Worm (Caenorhabditis elegans) whole organism, L2 larva: Measurements from ENCODE around the gene nucl-1.

Experiments
- F13H6.1 ChIP-seq: sonication (generic microtip); optimal IDR thresholded peaks from 2 replicates; lab custom pipeline; 2016; ENCODE audit warnings: missing genetic modification characterization, missing compliant biosample characterization
- R02D3.7 ChIP-seq: fragments of 150-350 bp; optimal IDR thresholded peaks from 2 replicates; lab custom pipeline; 2014; ENCODE audit warnings: missing biosample characterization, missing genetic modification characterization
- Y55F3AM.14 ChIP-seq: fragments of 200-800 bp; sonication (Bioruptor generic); optimal IDR thresholded peaks from 2 replicates; lab custom pipeline; 2018; ENCODE audit warnings: mild to moderate bottlenecking, missing genetic modification characterization, missing compliant biosample characterization
- alr-1 ChIP-seq: fragments of 150-350 bp; optimal IDR thresholded peaks from 2 replicates; lab custom pipeline; 2014; ENCODE audit warnings: missing biosample characterization, missing genetic modification characterization
- aly-2 ChIP-seq: fragments of 150-350 bp; optimal IDR thresholded peaks from 2 replicates; lab custom pipeline; 2014; ENCODE audit warnings: missing biosample characterization, missing genetic modification characterization
- ama-1 ChIP-seq: fragments of 150-350 bp; optimal IDR thresholded peaks from 2 replicates; lab custom pipeline; 2018; ENCODE audit warnings: inconsistent platforms
- blmp-1 ChIP-seq: sonication (generic microtip); optimal IDR thresholded peaks from 2 replicates; lab custom pipeline; 2017; ENCODE audit warnings: missing genetic modification characterization, mild to moderate bottlenecking, missing compliant biosample characterization, antibody characterized with exemption, moderate library complexity; ENCODE audit not compliant: insufficient read depth
- ceh-16 ChIP-seq: fragments of 150-350 bp; optimal IDR thresholded peaks from 2 replicates; lab custom pipeline; 2014; ENCODE audit warnings: missing biosample characterization, missing genetic modification characterization
- dmd-4 ChIP-seq: sonication (generic microtip); optimal IDR thresholded peaks from 2 replicates; lab custom pipeline; 2017; ENCODE audit warnings: missing biosample characterization, missing genetic modification characterization
- egl-27 ChIP-seq: sonication (generic microtip); optimal IDR thresholded peaks from 3 replicates; lab custom pipeline; 2017; ENCODE audit warnings: missing biosample characterization, missing genetic modification reagents, missing genetic modification characterization
- elt-1 ChIP-seq: fragments of 150-350 bp; optimal IDR thresholded peaks from 2 replicates; lab custom pipeline; 2014; ENCODE audit warnings: missing biosample characterization, missing genetic modification characterization
- elt-3 ChIP-seq: sonication (generic microtip); optimal IDR thresholded peaks from 2 replicates; lab custom pipeline; 2017; ENCODE audit warnings: missing biosample characterization, missing genetic modification characterization
- fos-1 ChIP-seq: fragments of 150-350 bp; optimal IDR thresholded peaks from 2 replicates; lab custom pipeline; 2014; ENCODE audit warnings: missing biosample characterization, missing genetic modification characterization
- lin-13 ChIP-seq: fragments of 150-350 bp; optimal IDR thresholded peaks from 2 replicates; lab custom pipeline; 2014; ENCODE audit warnings: missing biosample characterization, missing genetic modification reagents, missing genetic modification characterization
- lin-39 ChIP-seq: fragments of 150-350 bp; optimal IDR thresholded peaks from 2 replicates; lab custom pipeline; 2014; ENCODE audit warnings: missing biosample characterization, missing genetic modification reagents, missing genetic modification characterization
- lsy-2 ChIP-seq, 2 experiments: fragments of 150-350 bp in 1 of 2; sonication (generic microtip) in 1 of 2; optimal IDR thresholded peaks; 2 replicates each; lab custom pipeline; 2014 to 2017; ENCODE audit warnings: missing biosample characterization in 2 of 2, missing genetic modification characterization in 2 of 2
- mab-5 ChIP-seq: fragments of 150-350 bp; optimal IDR thresholded peaks from 2 replicates; lab custom pipeline; 2014; ENCODE audit warnings: missing biosample characterization, missing genetic modification characterization
- mbf-1 ChIP-seq: sonication (generic microtip); optimal IDR thresholded peaks from 2 replicates; lab custom pipeline; 2017; ENCODE audit warnings: missing biosample characterization, missing genetic modification characterization
- nhr-10 ChIP-seq: sonication (generic microtip); optimal IDR thresholded peaks from 2 replicates; lab custom pipeline; 2017; ENCODE audit warnings: missing biosample characterization, missing genetic modification characterization
- nhr-11 ChIP-seq: fragments of 150-350 bp; optimal IDR thresholded peaks from 2 replicates; lab custom pipeline; 2014; ENCODE audit warnings: missing biosample characterization, missing genetic modification characterization
- nhr-23 ChIP-seq: fragments of 150-350 bp; optimal IDR thresholded peaks from 2 replicates; lab custom pipeline; 2014; ENCODE audit warnings: missing biosample characterization, missing genetic modification reagents, missing genetic modification characterization
- nhr-25 ChIP-seq: fragments of 150-350 bp; sonication (generic microtip); optimal IDR thresholded peaks from 3 replicates; lab custom pipeline; 2014; ENCODE audit warnings: missing biosample characterization, missing genetic modification characterization
- nhr-6 ChIP-seq: fragments of 150-350 bp; optimal IDR thresholded peaks from 2 replicates; lab custom pipeline; 2014; ENCODE audit warnings: missing biosample characterization, missing genetic modification characterization
- nhr-77 ChIP-seq: fragments of 150-350 bp; optimal IDR thresholded peaks from 2 replicates; lab custom pipeline; 2014; ENCODE audit warnings: missing biosample characterization, missing genetic modification characterization
- skn-1 ChIP-seq: sonication (generic microtip); optimal IDR thresholded peaks from 2 replicates; lab custom pipeline; 2017; ENCODE audit warnings: missing biosample characterization, missing genetic modification characterization
- sma-9 ChIP-seq, 2 experiments: fragments of 150-350 bp in 1 of 2; sonication (generic microtip) in 1 of 2; optimal IDR thresholded peaks; 2 replicates each; lab custom pipeline; 2014 to 2016; ENCODE audit warnings: missing genetic modification characterization in 2 of 2, mild to moderate bottlenecking in 1 of 2, missing biosample characterization in 1 of 2, missing compliant biosample characterization in 1 of 2, missing genetic modification reagents in 1 of 2, moderate library complexity in 1 of 2
- unc-39 ChIP-seq: fragments of 150-350 bp; optimal IDR thresholded peaks from 2 replicates; lab custom pipeline; 2014; ENCODE audit warnings: missing biosample characterization, missing genetic modification characterization
- unc-55 ChIP-seq: fragments of 150-350 bp; sonication (generic microtip); optimal IDR thresholded peaks from 3 replicates; lab custom pipeline; 2014; ENCODE audit warnings: missing biosample characterization, missing genetic modification reagents, missing genetic modification characterization
- unc-62 ChIP-seq: fragments of 150-350 bp; optimal IDR thresholded peaks from 2 replicates; lab custom pipeline; 2014; ENCODE audit warnings: missing biosample characterization, missing genetic modification reagents, missing genetic modification characterization
- zag-1 ChIP-seq: fragments of 150-350 bp; optimal IDR thresholded peaks from 2 replicates; lab custom pipeline; 2014; ENCODE audit warnings: missing biosample characterization, missing genetic modification characterization
- ztf-1 ChIP-seq: fragments of 200-800 bp; sonication (Bioruptor generic); conservative IDR thresholded peaks from 2 replicates; pipeline ENCODE4 v1.3.6; 2022; ENCODE audit warnings: missing genetic modification characterization, missing compliant biosample characterization
- ztf-11 ChIP-seq: sonication (generic microtip); optimal IDR thresholded peaks from 2 replicates; lab custom pipeline; 2017; ENCODE audit warnings: missing biosample characterization, missing genetic modification characterization
- ztf-4 ChIP-seq: fragments of 150-350 bp; optimal IDR thresholded peaks from 2 replicates; lab custom pipeline; 2014; ENCODE audit warnings: missing biosample characterization, missing genetic modification characterization

nucl-1 gene

ce11 chrIV:8252856-8253255 is 36.5 kb downstream of the nucl-1 start (continued):
- TF ChIP-seq unc-55, result peak; percentile 90
- TF ChIP-seq elt-3 (tag; lab: Kevin White, UChicago), result no peak
- TF ChIP-seq nhr-11 (tag; lab: Kevin White, UChicago), result no peak
- peak; percentile 66 for TF ChIP-seq fos-1 (tag; lab: Kevin White, UChicago)
- no peak for TF ChIP-seq ztf-11 (tag; lab: Kevin White, UChicago)
- TF ChIP-seq ceh-16 (tag; lab: Kevin White, UChicago), result peak; percentile 15
- no peak for TF ChIP-seq unc-62 (GFP tag; lab: Kevin White, UChicago)
- no peak for TF ChIP-seq zag-1 (tag; lab: Kevin White, UChicago)
- no peak for TF ChIP-seq ztf-4
- peak; percentile 25 for TF ChIP-seq mab-5 (tag; lab: Kevin White, UChicago)
- TF ChIP-seq lin-13, result peak; percentile 46
- TF ChIP-seq lin-39 (tag; lab: Kevin White, UChicago), result no peak
- no peak for TF ChIP-seq aly-2
- TF ChIP-seq nhr-10 (tag; lab: Kevin White, UChicago), result no peak
- no peak for TF ChIP-seq nhr-6 (tag; lab: Kevin White, UChicago)

ce11 chrIV:8251346-8251745 is 38.0 kb downstream of the nucl-1 start:
- no peak for TF ChIP-seq elt-1 (tag; lab: Kevin White, UChicago)
- TF ChIP-seq unc-55, result no peak
- no peak for TF ChIP-seq ceh-16 (tag; lab: Kevin White, UChicago)
- TF ChIP-seq egl-27 (tag; lab: Kevin White, UChicago), result no peak
- peak; percentile 56 for TF ChIP-seq fos-1 (tag; lab: Kevin White, UChicago)
- no peak for TF ChIP-seq nhr-6 (tag; lab: Kevin White, UChicago)
- TF ChIP-seq blmp-1 (tag; lab: Kevin White, UChicago), result no peak
- peak; percentile 27 for TF ChIP-seq sma-9 (GFP tag; optimal IDR thresholded peaks at IDR 0.05; lab: Kevin White, UChicago)
- no peak for TF ChIP-seq sma-9 (tag; optimal IDR thresholded peaks at IDR 0.05; lab: Kevin White, UChicago)
- no peak for TF ChIP-seq mbf-1 (tag; lab: Kevin White, UChicago)
- TF ChIP-seq aly-2, result no peak

ce11 chrIV:8247341-8247740 is 42.0 kb downstream of the nucl-1 start:
- TF ChIP-seq ceh-16 (tag; lab: Kevin White, UChicago) (peak; percentile 12), sma-9 (GFP tag; optimal IDR thresholded peaks at IDR 0.05; lab: Kevin White, UChicago) (peak; percentile 80), sma-9 (tag; optimal IDR thresholded peaks at IDR 0.05; lab: Kevin White, UChicago) (no peak), nhr-25 (peak; percentile 37), Y55F3AM.14 (GFP tag; lab: Kevin White, UChicago) (no peak), elt-1 (tag; lab: Kevin White, UChicago) (peak; percentile 86)
- TF ChIP-seq, all 48 proteins: peak for 4

- TF ChIP-seq aly-2 (no peak), skn-1 (no peak), R02D3.7 (no peak), ztf-11 (tag; lab: Kevin White, UChicago) (no peak), nhr-6 (tag; lab: Kevin White, UChicago) (no peak), F13H6.1 (no peak), alr-1 (tag; lab: Kevin White, UChicago) (no peak), zag-1 (tag; lab: Kevin White, UChicago) (no peak), lin-39 (tag; lab: Kevin White, UChicago) (no peak), nhr-10 (tag; lab: Kevin White, UChicago) (no peak), lsy-2 (tag; optimal IDR thresholded peaks at IDR 0.05; lab: Kevin White, UChicago) (no peak), ztf-1 (GFP tag; lab: Robert Waterston, UW) (no peak), nhr-77 (tag; lab: Kevin White, UChicago) (no peak)
- TF ChIP-seq, all 48 proteins: peak for 0
Measured at ce11 chrIV:8244112-8244511, 45.2 kb downstream of the nucl-1 start, which contains the start of gene T09A12.1. TSS of gene T09A12.1 (plus strand) at chrIV:8244412.

- TF ChIP-seq nhr-11 (tag; lab: Kevin White, UChicago), result no peak
- no peak for TF ChIP-seq nhr-10 (tag; lab: Kevin White, UChicago)
- no peak for TF ChIP-seq mab-5 (tag; lab: Kevin White, UChicago)
- no peak for TF ChIP-seq zag-1 (tag; lab: Kevin White, UChicago)
- no peak for TF ChIP-seq mbf-1 (tag; lab: Kevin White, UChicago)
- no peak for TF ChIP-seq nhr-23 (tag; lab: Kevin White, UChicago)
- no peak for TF ChIP-seq nhr-25
- TF ChIP-seq unc-39 (tag; lab: Kevin White, UChicago), result no peak
- TF ChIP-seq ceh-16 (tag; lab: Kevin White, UChicago), result no peak
- no peak for TF ChIP-seq dmd-4 (tag; lab: Kevin White, UChicago)
- TF ChIP-seq ama-1 (lab: Kevin White, UChicago), result no peak
Measured at ce11 chrIV:8243599-8243998, 45.7 kb downstream of the nucl-1 start, which contains the start of gene T09A12.8. TSS of gene T09A12.8 (minus strand) at chrIV:8243699.
